Worm (Caenorhabditis elegans) whole organism, midembryonic: ENCODE data around the gene srlf-36.

Experiments
- T22C8.4 ChIP-seq: fragments of 200-800 bp; sonication (Bioruptor generic); IDR thresholded peaks from 2 replicates; pipeline ENCODE4 v1.3.6; 2022; ENCODE audit warnings: missing genetic modification characterization, missing compliant biosample characterization
- cog-1 ChIP-seq: sonication (generic microtip); optimal IDR thresholded peaks from 2 replicates; lab custom pipeline; 2016; ENCODE audit warnings: missing genetic modification characterization, missing compliant biosample characterization
- flt-1 ChIP-seq: fragments of 200-800 bp; sonication (Bioruptor generic); IDR thresholded peaks from 2 replicates; pipeline ENCODE4 v1.3.6; 2022; ENCODE audit warnings: missing genetic modification characterization, missing compliant biosample characterization
- klf-2 ChIP-seq: fragments of 200-800 bp; sonication (Bioruptor generic); conservative IDR thresholded peaks from 2 replicates; pipeline ENCODE4 v1.3.6; 2022; ENCODE audit warnings: missing genetic modification reagents, missing genetic modification characterization, missing compliant biosample characterization
- med-1 ChIP-seq: sonication (generic microtip); optimal IDR thresholded peaks from 2 replicates; lab custom pipeline; 2017; ENCODE audit warnings: missing genetic modification characterization, mild to moderate bottlenecking, missing compliant biosample characterization, antibody characterized with exemption, missing genetic modification reagents; ENCODE audit not compliant: insufficient read depth
- ref-1 ChIP-seq: fragments of 200-800 bp; sonication (Bioruptor generic); conservative IDR thresholded peaks from 2 replicates; pipeline ENCODE4 v1.3.6; 2022; ENCODE audit warnings: missing genetic modification reagents, missing genetic modification characterization, missing compliant biosample characterization
- tab-1 ChIP-seq: fragments of 200-800 bp; sonication (Bioruptor generic); IDR thresholded peaks from 2 replicates; pipeline ENCODE4 v1.3.6; 2022; ENCODE audit warnings: missing genetic modification characterization, missing compliant biosample characterization
- ztf-23 ChIP-seq: fragments of 200-800 bp; sonication (Bioruptor generic); IDR thresholded peaks from 2 replicates; pipeline ENCODE4 v1.3.6; 2022; ENCODE audit warnings: missing genetic modification reagents, missing genetic modification characterization, missing compliant biosample characterization
- ztf-29 ChIP-seq: fragments of 200-800 bp; sonication (Bioruptor generic); IDR thresholded peaks from 2 replicates; pipeline ENCODE4 v1.3.6; 2022; ENCODE audit warnings: missing genetic modification reagents, missing genetic modification characterization, missing compliant biosample characterization

Gene srlf-36

DNA sequence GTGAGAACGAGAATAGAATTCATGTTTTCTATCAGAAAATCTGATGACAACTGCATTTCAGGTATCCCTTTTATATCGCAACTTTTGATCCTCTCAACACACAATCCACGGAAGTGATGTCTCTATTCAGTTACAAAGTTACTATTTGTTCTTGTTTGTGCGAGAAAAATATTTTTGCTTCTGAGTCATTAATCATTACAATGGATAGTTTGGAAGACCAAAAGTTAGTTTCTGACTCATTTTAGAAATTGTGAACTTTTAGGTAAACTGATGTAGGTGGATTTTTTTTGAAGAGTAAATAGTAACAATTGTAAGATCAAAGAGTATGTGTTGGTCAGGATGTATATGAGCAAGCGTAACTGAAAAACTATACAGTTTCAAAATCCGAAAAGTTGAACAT, at the start of gene srlf-36:
TSS of gene srlf-36 (minus strand) at position 101 of the 400 bp plus-strand sequence.
- TF ChIP-seq cog-1 (tag; lab: Kevin White, UChicago), result no peak
- TF ChIP-seq med-1 (GFP tag; lab: Kevin White, UChicago), result no peak
- TF ChIP-seq klf-2 (GFP tag; lab: Robert Waterston, UW), result no peak
- no peak for TF ChIP-seq tab-1 (GFP tag; lab: Robert Waterston, UW)
- TF ChIP-seq ztf-23 (GFP tag; lab: Robert Waterston, UW), result no peak
- TF ChIP-seq ztf-29, result no peak
- no peak for TF ChIP-seq T22C8.4 (GFP tag; lab: Robert Waterston, UW)

DNA sequence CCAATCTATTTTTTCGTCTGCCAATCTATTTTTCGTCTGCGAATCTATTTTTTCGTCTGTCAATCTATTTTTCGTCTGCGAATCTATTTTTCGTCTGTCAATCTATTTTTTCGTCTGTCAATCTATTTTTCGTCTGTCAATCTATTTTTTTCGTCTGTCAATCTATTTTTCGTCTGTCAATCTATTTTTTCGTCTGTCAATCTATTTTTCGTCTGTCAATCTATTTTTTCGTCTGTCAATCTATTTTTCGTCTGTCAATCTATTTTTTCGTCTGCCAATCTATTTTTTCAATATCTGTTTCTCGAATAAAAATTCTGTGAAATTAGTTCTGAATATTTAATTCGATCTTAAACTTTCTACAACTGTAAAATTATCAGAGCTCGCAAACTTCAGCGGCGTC, 48.6 kb upstream of the srlf-36 start:
- TF ChIP-seq klf-2 (GFP tag; lab: Robert Waterston, UW) (peak; percentile 59; the same call in 1 of the 2 replicates), flt-1 (GFP tag; lab: Robert Waterston, UW) (peak; percentile 68; the same call in 1 of the 2 replicates)

DNA sequence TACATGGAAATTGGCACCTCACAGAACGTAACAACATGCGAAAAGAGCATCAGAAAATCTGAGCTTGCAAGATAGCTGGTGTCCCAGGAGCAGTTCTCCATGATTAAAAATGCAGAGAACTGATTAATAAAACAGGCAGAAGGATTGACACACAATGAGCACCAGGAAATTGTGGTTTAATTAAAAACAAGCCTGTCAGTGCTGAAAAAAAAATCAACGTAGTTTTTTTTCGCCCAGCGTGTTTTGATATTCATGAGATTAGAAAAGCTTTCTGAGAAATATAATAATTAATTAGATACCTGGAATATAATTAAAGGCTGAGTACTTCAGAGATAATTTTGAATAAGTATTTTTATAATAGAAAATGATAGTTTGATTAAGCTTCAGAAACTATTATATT, 48.1 kb upstream of the srlf-36 start, which contains the start of gene srh-246:
TSS of gene srh-246 (minus strand) at position 101 of the 400 bp plus-strand sequence.
- no peak for TF ChIP-seq ztf-29
- no peak for TF ChIP-seq cog-1 (tag; lab: Kevin White, UChicago)
- TF ChIP-seq ztf-23 (GFP tag; lab: Robert Waterston, UW), result no peak
- no peak for TF ChIP-seq flt-1 (GFP tag; lab: Robert Waterston, UW)
- TF ChIP-seq klf-2 (GFP tag; lab: Robert Waterston, UW), result no peak
- no peak for TF ChIP-seq med-1 (GFP tag; lab: Kevin White, UChicago)
- no peak for TF ChIP-seq T22C8.4 (GFP tag; lab: Robert Waterston, UW)
- no peak for TF ChIP-seq ref-1 (GFP tag; lab: Robert Waterston, UW)
- TF ChIP-seq tab-1 (GFP tag; lab: Robert Waterston, UW), result no peak

DNA sequence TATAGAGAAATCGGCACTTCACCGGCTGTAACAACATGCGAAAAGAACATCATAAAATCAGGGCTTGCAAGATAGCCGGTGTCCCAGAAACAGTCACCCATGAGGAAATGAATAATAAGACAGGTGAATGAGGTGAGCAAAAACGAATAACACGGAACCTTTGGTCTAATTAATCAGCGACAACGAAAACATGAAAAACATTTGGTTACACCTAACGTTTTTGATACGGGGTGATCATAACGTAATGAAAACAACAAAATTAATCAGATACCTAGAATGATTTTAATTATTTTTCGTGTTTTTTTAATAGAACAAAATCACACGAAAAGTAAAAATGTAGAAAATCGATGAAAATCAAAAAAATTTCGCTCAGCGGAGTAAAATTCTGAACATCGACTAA, 46.3 kb upstream of the srlf-36 start, which contains the start of gene srh-245:
TSS of gene srh-245 (minus strand) at position 101 of the 400 bp plus-strand sequence.
- TF ChIP-seq med-1 (GFP tag; lab: Kevin White, UChicago), result no peak
- no peak for TF ChIP-seq ztf-23 (GFP tag; lab: Robert Waterston, UW)
- TF ChIP-seq T22C8.4 (GFP tag; lab: Robert Waterston, UW), result no peak
- TF ChIP-seq klf-2 (GFP tag; lab: Robert Waterston, UW), result no peak
- TF ChIP-seq flt-1 (GFP tag; lab: Robert Waterston, UW), result no peak
- TF ChIP-seq ztf-29, result no peak
- no peak for TF ChIP-seq tab-1 (GFP tag; lab: Robert Waterston, UW)
- TF ChIP-seq cog-1 (tag; lab: Kevin White, UChicago), result no peak
- TF ChIP-seq ref-1 (GFP tag; lab: Robert Waterston, UW), result no peak

DNA sequence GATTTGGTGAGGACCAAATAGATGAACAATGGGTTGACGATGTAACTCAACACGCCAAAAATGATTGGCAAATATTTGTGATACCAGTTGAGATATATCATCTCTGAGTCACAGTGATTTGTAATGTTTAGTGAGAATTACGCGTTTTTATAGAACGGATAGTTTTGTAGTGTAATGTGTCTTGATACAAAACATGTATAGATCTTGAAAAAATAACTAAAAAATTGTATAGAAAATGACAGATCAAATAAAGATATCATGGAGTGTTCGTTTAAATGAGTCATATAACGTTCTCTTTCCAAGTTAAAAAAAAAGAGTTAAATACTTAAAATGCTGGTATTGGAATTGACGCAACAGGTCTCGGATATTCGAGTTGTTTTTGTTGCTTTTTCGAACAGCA, 44.8 kb upstream of the srlf-36 start, which contains the start of gene srj-6:
TSS of gene srj-6 (minus strand) at position 101 of the 400 bp plus-strand sequence.
- no peak for TF ChIP-seq klf-2 (GFP tag; lab: Robert Waterston, UW)
- no peak for TF ChIP-seq flt-1 (GFP tag; lab: Robert Waterston, UW)
- TF ChIP-seq ref-1 (GFP tag; lab: Robert Waterston, UW), result no peak
- TF ChIP-seq ztf-23 (GFP tag; lab: Robert Waterston, UW), result no peak
- TF ChIP-seq ztf-29, result no peak
- TF ChIP-seq T22C8.4 (GFP tag; lab: Robert Waterston, UW), result no peak
- TF ChIP-seq med-1 (GFP tag; lab: Kevin White, UChicago), result no peak
- TF ChIP-seq tab-1 (GFP tag; lab: Robert Waterston, UW), result no peak
- TF ChIP-seq cog-1 (tag; lab: Kevin White, UChicago), result no peak

DNA sequence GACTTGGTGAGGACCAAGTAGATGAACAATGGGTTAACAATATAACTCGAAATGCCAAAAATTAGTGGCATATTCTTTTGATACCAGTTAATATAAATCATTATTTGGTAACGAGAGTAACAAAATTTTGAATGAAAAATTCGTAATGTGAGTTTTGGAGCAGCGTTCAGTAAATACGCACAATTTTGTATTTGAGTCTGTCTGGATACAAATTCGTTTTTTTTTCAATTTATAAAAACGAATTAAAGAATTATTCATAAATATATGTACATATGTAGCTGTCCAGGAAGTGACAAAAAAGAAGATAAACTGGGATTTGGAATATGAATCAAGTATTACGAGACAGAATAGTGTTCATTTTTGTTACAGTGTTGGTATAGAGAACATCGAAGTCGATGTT, 43.4 kb upstream of the srlf-36 start, which contains the start of gene srj-5:
TSS of gene srj-5 (minus strand) at position 101 of the 400 bp plus-strand sequence.
- TF ChIP-seq flt-1 (GFP tag; lab: Robert Waterston, UW) (no peak), ref-1 (GFP tag; lab: Robert Waterston, UW) (no peak), tab-1 (GFP tag; lab: Robert Waterston, UW) (no peak), klf-2 (GFP tag; lab: Robert Waterston, UW) (no peak), cog-1 (tag; lab: Kevin White, UChicago) (no peak), ztf-29 (no peak), med-1 (GFP tag; lab: Kevin White, UChicago) (no peak), T22C8.4 (GFP tag; lab: Robert Waterston, UW) (no peak), ztf-23 (GFP tag; lab: Robert Waterston, UW) (no peak)

DNA sequence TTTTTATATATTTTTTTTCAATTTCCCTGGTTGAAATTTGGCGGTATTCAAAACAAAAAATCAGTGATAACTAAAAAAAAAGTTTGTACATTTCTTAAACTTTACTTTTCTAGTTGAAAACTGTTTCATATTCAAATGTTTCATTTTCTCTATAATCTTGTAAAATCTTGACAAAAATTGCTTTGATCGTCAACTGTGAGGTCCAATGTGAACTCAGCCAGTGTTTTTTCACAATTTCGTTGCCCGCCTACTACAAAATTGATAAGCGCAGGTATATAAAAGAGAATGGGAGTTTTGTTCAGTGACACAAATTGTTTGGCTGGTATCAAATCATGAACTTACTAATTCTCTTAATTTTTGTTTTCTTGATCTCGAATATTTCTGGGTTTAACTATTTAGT, 37.3 kb upstream of the srlf-36 start, which contains the start of gene ugt-42:
TSS of gene ugt-42 (plus strand) at position 301 of the 400 bp plus-strand sequence.
- TF ChIP-seq klf-2 (GFP tag; lab: Robert Waterston, UW), result no peak

DNA sequence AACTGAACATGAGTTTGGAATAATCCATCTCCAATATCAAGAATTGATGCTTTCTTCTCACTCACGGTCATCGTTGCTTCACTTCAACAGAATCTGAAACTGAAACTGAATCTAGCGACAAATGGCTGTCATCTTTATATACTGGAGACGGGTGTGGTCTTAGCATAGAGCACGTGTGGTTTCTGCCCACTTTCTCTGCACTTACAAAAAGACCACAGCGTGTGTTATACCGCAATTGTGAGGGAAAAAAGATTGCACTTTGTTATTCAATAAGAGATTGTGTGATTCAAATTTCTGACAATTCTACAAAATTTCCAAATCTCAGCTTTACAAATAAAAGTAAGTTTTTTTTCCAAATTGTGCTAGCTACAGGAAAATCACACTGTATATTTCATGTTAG, 36.6 kb upstream of the srlf-36 start, which contains the start of gene F48G7.12:
TSS of gene F48G7.12 (minus strand) at position 101 of the 400 bp plus-strand sequence.
- no peak for TF ChIP-seq ref-1 (GFP tag; lab: Robert Waterston, UW)
- no peak for TF ChIP-seq ztf-29
- no peak for TF ChIP-seq cog-1 (tag; lab: Kevin White, UChicago)
- no peak for TF ChIP-seq flt-1 (GFP tag; lab: Robert Waterston, UW)
- TF ChIP-seq tab-1 (GFP tag; lab: Robert Waterston, UW), result no peak
- no peak for TF ChIP-seq T22C8.4 (GFP tag; lab: Robert Waterston, UW)
- no peak for TF ChIP-seq med-1 (GFP tag; lab: Kevin White, UChicago)
- no peak for TF ChIP-seq klf-2 (GFP tag; lab: Robert Waterston, UW)
- no peak for TF ChIP-seq ztf-23 (GFP tag; lab: Robert Waterston, UW)

DNA sequence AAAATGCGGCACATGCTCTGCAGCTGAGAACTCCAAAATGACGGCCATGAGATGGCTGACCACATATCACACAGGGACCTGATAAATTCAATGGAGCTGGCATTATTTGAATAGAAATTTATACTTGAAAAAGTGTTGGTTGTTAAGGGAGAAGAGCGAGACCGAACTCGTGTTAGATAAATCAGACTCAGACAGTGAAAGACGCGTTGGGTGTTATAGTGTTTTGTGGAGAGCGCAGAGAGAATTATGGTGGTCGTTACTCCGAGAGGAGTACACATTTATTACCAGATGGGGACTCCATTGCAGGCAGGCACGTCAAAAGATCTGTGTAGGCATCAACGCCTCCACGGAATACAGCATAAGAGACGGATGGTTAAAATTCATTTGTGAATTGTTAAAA, 33.2 kb upstream of the srlf-36 start, which contains the start of gene nhr-190:
TSS of gene nhr-190 (minus strand) at position 175 of the 400 bp plus-strand sequence.
- no peak for TF ChIP-seq cog-1 (tag; lab: Kevin White, UChicago)
- no peak for TF ChIP-seq med-1 (GFP tag; lab: Kevin White, UChicago)
- TF ChIP-seq T22C8.4 (GFP tag; lab: Robert Waterston, UW), result no peak
- TF ChIP-seq ztf-29, result no peak
- no peak for TF ChIP-seq ztf-23 (GFP tag; lab: Robert Waterston, UW)
- TF ChIP-seq tab-1 (GFP tag; lab: Robert Waterston, UW), result no peak
- TF ChIP-seq klf-2 (GFP tag; lab: Robert Waterston, UW), result no peak
- no peak for TF ChIP-seq flt-1 (GFP tag; lab: Robert Waterston, UW)
- TF ChIP-seq ref-1 (GFP tag; lab: Robert Waterston, UW), result no peak
